Fruit fly (Drosophila melanogaster): ENCODE results near the gene Rpn7.

Gene Rpn7

DNA sequence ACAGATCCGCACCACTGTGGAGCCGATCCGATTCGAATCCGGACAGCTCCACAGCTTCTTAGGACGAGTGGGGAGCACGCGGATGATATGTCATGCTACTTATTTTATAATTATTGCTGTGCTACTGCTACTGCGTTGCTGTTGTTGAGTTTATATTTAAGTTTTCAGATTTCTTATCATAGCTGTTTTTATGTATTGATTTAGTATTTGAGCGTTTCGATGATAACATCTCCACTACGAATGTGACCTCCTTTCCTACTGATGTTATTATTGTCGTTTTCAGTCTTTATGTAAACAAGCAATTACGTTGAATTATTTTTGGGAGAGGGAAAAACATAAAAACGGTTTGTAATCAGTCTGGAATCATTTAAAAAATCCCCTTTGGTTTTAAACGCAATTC lies 5.8 kb downstream of the Rpn7 start (continued):
- TF ChIP-seq exex (tag; optimal IDR thresholded peaks at IDR 0.05), result peak; percentile 51
- TF ChIP-seq Dek (tag; optimal IDR thresholded peaks at IDR 0.05), result no peak
- no peak for TF ChIP-seq CG4424 (GFP tag; optimal IDR thresholded peaks at IDR 0.05)
- no peak for TF ChIP-seq CG9727 (GFP tag; optimal IDR thresholded peaks at IDR 0.05)
- no peak for TF ChIP-seq CG17802 (tag; optimal IDR thresholded peaks at IDR 0.05)
- TF ChIP-seq CG1602 (GFP tag; optimal IDR thresholded peaks at IDR 0.05), result no peak
- TF ChIP-seq CG4854 (GFP tag; optimal IDR thresholded peaks at IDR 0.05), result no peak

DNA sequence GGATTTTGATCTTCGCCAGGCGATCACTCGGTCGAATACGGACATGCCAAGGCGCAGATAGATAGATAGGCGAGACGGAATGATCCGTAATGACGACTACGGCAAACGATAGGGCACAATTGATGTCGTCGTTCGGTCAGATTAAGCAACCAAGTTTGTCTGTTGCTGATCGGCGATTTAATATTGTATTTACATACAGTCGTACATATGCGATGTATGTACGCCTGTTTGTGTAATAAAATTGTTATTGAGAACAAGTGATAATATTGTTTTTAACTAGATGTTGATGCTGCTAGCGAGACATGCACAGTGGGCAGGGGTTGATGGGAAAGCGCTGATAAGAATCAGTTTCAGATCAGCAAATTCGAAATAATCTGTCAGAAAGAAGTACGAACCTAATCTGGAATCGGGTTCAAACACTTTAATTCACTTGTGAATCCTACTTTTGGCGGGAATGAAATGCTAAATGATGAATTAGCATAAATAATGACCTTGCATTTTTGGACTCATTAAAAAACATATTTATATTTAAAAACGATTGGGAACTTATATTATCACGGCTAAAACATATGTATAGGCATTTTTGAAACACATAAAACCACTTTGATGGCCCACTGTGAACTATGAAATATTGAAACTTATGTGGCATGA lies 6.4 kb downstream of the Rpn7 start:
- TF ChIP-seq CG12659 (GFP tag; optimal IDR thresholded peaks at IDR 0.05), result peak; percentile 0
- TF ChIP-seq Adf1 (GFP tag; IDR thresholded peaks at IDR 0.05), result no peak
- peak; percentile 32 for TF ChIP-seq CG30403 (GFP tag; optimal IDR thresholded peaks at IDR 0.05)
- peak; percentile 31 for TF ChIP-seq CG18262 (tag; optimal IDR thresholded peaks at IDR 0.05)
- no peak for TF ChIP-seq Jarid2 (GFP tag; optimal IDR thresholded peaks at IDR 0.05)
- peak; percentile 20 for TF ChIP-seq nmo (GFP tag; optimal IDR thresholded peaks at IDR 0.05)
- TF ChIP-seq wek (GFP tag; optimal IDR thresholded peaks at IDR 0.05), result no peak
- no peak for TF ChIP-seq pzg (GFP tag; optimal IDR thresholded peaks at IDR 0.05)
- no peak for TF ChIP-seq CG8388 (GFP tag; optimal IDR thresholded peaks at IDR 0.05)
- TF ChIP-seq CG13287 (GFP tag; IDR thresholded peaks at IDR 0.05; ENCODE audit: partially characterized antibody), result no peak
- TF ChIP-seq repo (GFP tag; optimal IDR thresholded peaks at IDR 0.05), result no peak
- no peak for TF ChIP-seq Six4 (GFP tag; optimal IDR thresholded peaks at IDR 0.05)
- TF ChIP-seq ftz-f1 (GFP tag; optimal IDR thresholded peaks at IDR 0.05), result no peak
- TF ChIP-seq B-H2 (GFP tag; optimal IDR thresholded peaks at IDR 0.05), result no peak
- TF ChIP-seq fd102C (GFP tag; optimal IDR thresholded peaks at IDR 0.05), result no peak
- no peak for TF ChIP-seq CG15011 (GFP tag; optimal IDR thresholded peaks at IDR 0.05)
- TF ChIP-seq prd (optimal IDR thresholded peaks at IDR 0.05), result no peak
- TF ChIP-seq prd (GFP tag; IDR thresholded peaks at IDR 0.05), result peak; percentile 30; the same call in 1 of the 3 replicates
- 0 out of 3 replicates have a peak, but pooled peaks have one; percentile 40 for TF ChIP-seq CG11695 (GFP tag; IDR thresholded peaks at IDR 0.05)
- peak; percentile 55; the same call in 2 of the 3 replicates for TF ChIP-seq CG17361 (GFP tag; IDR thresholded peaks at IDR 0.05)
- no peak for TF ChIP-seq Spps (tag; optimal IDR thresholded peaks at IDR 0.05)
- TF ChIP-seq CG17912 (GFP tag; optimal IDR thresholded peaks at IDR 0.05), result no peak
- TF ChIP-seq Rfx (GFP tag; IDR thresholded peaks at IDR 0.05), result no peak
- TF ChIP-seq CG17186 (GFP tag; optimal IDR thresholded peaks at IDR 0.05), result no peak
- no peak for TF ChIP-seq CG4404 (GFP tag; IDR thresholded peaks at IDR 0.05)
- no peak for TF ChIP-seq ab (GFP tag; optimal IDR thresholded peaks at IDR 0.05)
- TF ChIP-seq Optix (GFP tag; IDR thresholded peaks at IDR 0.05), result no peak
- no peak for TF ChIP-seq CG3838 (GFP tag; optimal IDR thresholded peaks at IDR 0.05)
- TF ChIP-seq ci (GFP tag; IDR thresholded peaks at IDR 0.05), result no peak
- peak; percentile 7 for TF ChIP-seq Sox102F (GFP tag; optimal IDR thresholded peaks at IDR 0.05)
- TF ChIP-seq CG17328 (GFP tag; IDR thresholded peaks at IDR 0.05), result no peak
- TF ChIP-seq pros (GFP tag; optimal IDR thresholded peaks at IDR 0.05), result no peak
- no peak for TF ChIP-seq inv (GFP tag; IDR thresholded peaks at IDR 0.05; ENCODE audit: partially characterized antibody)
- TF ChIP-seq Ets65A (GFP tag), result peak; percentile 90
- no peak for TF ChIP-seq gsb (GFP tag; IDR thresholded peaks at IDR 0.05)
- no peak for TF ChIP-seq CG8089 (GFP tag; optimal IDR thresholded peaks at IDR 0.05)
- no peak for TF ChIP-seq pnt (GFP tag; optimal IDR thresholded peaks at IDR 0.05)
- TF ChIP-seq unpg (GFP tag; optimal IDR thresholded peaks at IDR 0.05), result no peak
- no peak for TF ChIP-seq CG31365 (tag; optimal IDR thresholded peaks at IDR 0.05)
- TF ChIP-seq Nf-YB (GFP tag; optimal IDR thresholded peaks at IDR 0.05), result no peak
- no peak for TF ChIP-seq dimm (GFP tag; IDR thresholded peaks at IDR 0.05)
- TF ChIP-seq CG10366 (GFP tag; IDR thresholded peaks at IDR 0.05), result no peak
